Worm (Caenorhabditis elegans) whole organism, L2 larva: Measurements from ENCODE around the gene F09C6.11.

Experiments used
- F13H6.1 ChIP-seq: sonication (generic microtip); optimal IDR thresholded peaks from 2 replicates; lab custom pipeline; 2016; ENCODE audit warnings: missing genetic modification characterization, missing compliant biosample characterization
- R02D3.7 ChIP-seq: fragments of 150-350 bp; optimal IDR thresholded peaks from 2 replicates; lab custom pipeline; 2014; ENCODE audit warnings: missing biosample characterization, missing genetic modification characterization
- Y55F3AM.14 ChIP-seq: fragments of 200-800 bp; sonication (Bioruptor generic); optimal IDR thresholded peaks from 2 replicates; lab custom pipeline; 2018; ENCODE audit warnings: mild to moderate bottlenecking, missing genetic modification characterization, missing compliant biosample characterization
- ZK546.5 ChIP-seq: sonication (generic microtip); optimal IDR thresholded peaks from 2 replicates; lab custom pipeline; 2017; ENCODE audit warnings: missing biosample characterization, missing genetic modification characterization
- alr-1 ChIP-seq: fragments of 150-350 bp; optimal IDR thresholded peaks from 2 replicates; lab custom pipeline; 2014; ENCODE audit warnings: missing biosample characterization, missing genetic modification characterization
- ama-1 ChIP-seq: fragments of 150-350 bp; optimal IDR thresholded peaks from 2 replicates; lab custom pipeline; 2018; ENCODE audit warnings: inconsistent platforms
- blmp-1 ChIP-seq: sonication (generic microtip); optimal IDR thresholded peaks from 2 replicates; lab custom pipeline; 2017; ENCODE audit warnings: missing genetic modification characterization, mild to moderate bottlenecking, missing compliant biosample characterization, antibody characterized with exemption, moderate library complexity; ENCODE audit not compliant: insufficient read depth
- ceh-16 ChIP-seq: fragments of 150-350 bp; optimal IDR thresholded peaks from 2 replicates; lab custom pipeline; 2014; ENCODE audit warnings: missing biosample characterization, missing genetic modification characterization
- ceh-82 ChIP-seq: fragments of 150-350 bp; optimal IDR thresholded peaks from 2 replicates; lab custom pipeline; 2014; ENCODE audit warnings: missing biosample characterization, missing genetic modification characterization
- crh-2 ChIP-seq: sonication (generic microtip); optimal IDR thresholded peaks from 2 replicates; lab custom pipeline; 2017; ENCODE audit warnings: missing biosample characterization, missing genetic modification characterization
- dmd-4 ChIP-seq: sonication (generic microtip); optimal IDR thresholded peaks from 2 replicates; lab custom pipeline; 2017; ENCODE audit warnings: missing biosample characterization, missing genetic modification characterization
- elt-1 ChIP-seq: fragments of 150-350 bp; optimal IDR thresholded peaks from 2 replicates; lab custom pipeline; 2014; ENCODE audit warnings: missing biosample characterization, missing genetic modification characterization
- elt-3 ChIP-seq: sonication (generic microtip); optimal IDR thresholded peaks from 2 replicates; lab custom pipeline; 2017; ENCODE audit warnings: missing biosample characterization, missing genetic modification characterization
- gmeb-1 ChIP-seq: fragments of 150-350 bp; optimal IDR thresholded peaks from 2 replicates; lab custom pipeline; 2014; ENCODE audit warnings: missing biosample characterization, missing genetic modification characterization
- lin-11 ChIP-seq: fragments of 150-350 bp; sonication (generic microtip); optimal IDR thresholded peaks from 2 replicates; lab custom pipeline; 2014; ENCODE audit warnings: missing biosample characterization, missing genetic modification characterization, inconsistent platforms, mixed read lengths
- lin-13 ChIP-seq: fragments of 150-350 bp; optimal IDR thresholded peaks from 2 replicates; lab custom pipeline; 2014; ENCODE audit warnings: missing biosample characterization, missing genetic modification reagents, missing genetic modification characterization
- lin-39 ChIP-seq: fragments of 150-350 bp; optimal IDR thresholded peaks from 2 replicates; lab custom pipeline; 2014; ENCODE audit warnings: missing biosample characterization, missing genetic modification reagents, missing genetic modification characterization
- lsy-2 ChIP-seq, 2 experiments: fragments of 150-350 bp in 1 of 2; sonication (generic microtip) in 1 of 2; optimal IDR thresholded peaks; 2 replicates each; lab custom pipeline; 2014 to 2017; ENCODE audit warnings: missing biosample characterization in 2 of 2, missing genetic modification characterization in 2 of 2
- mab-5 ChIP-seq: fragments of 150-350 bp; optimal IDR thresholded peaks from 2 replicates; lab custom pipeline; 2014; ENCODE audit warnings: missing biosample characterization, missing genetic modification characterization
- mbf-1 ChIP-seq: sonication (generic microtip); optimal IDR thresholded peaks from 2 replicates; lab custom pipeline; 2017; ENCODE audit warnings: missing biosample characterization, missing genetic modification characterization
- nhr-10 ChIP-seq: sonication (generic microtip); optimal IDR thresholded peaks from 2 replicates; lab custom pipeline; 2017; ENCODE audit warnings: missing biosample characterization, missing genetic modification characterization
- nhr-11 ChIP-seq: fragments of 150-350 bp; optimal IDR thresholded peaks from 2 replicates; lab custom pipeline; 2014; ENCODE audit warnings: missing biosample characterization, missing genetic modification characterization
- nhr-129 ChIP-seq: fragments of 150-350 bp; optimal IDR thresholded peaks from 2 replicates; lab custom pipeline; 2014; ENCODE audit warnings: missing biosample characterization, missing genetic modification characterization
- nhr-21 ChIP-seq: fragments of 150-350 bp; optimal IDR thresholded peaks from 2 replicates; lab custom pipeline; 2014; ENCODE audit warnings: missing biosample characterization, missing genetic modification characterization
- nhr-237 ChIP-seq: fragments of 150-350 bp; optimal IDR thresholded peaks from 2 replicates; lab custom pipeline; 2014; ENCODE audit warnings: missing biosample characterization, missing genetic modification characterization
- sem-4 ChIP-seq: fragments of 150-350 bp; optimal IDR thresholded peaks from 2 replicates; lab custom pipeline; 2014; ENCODE audit warnings: missing biosample characterization, missing genetic modification reagents, missing genetic modification characterization
- skn-1 ChIP-seq: sonication (generic microtip); optimal IDR thresholded peaks from 2 replicates; lab custom pipeline; 2017; ENCODE audit warnings: missing biosample characterization, missing genetic modification characterization
- sma-3 ChIP-seq: sonication (generic microtip); optimal IDR thresholded peaks from 2 replicates; lab custom pipeline; 2016; ENCODE audit warnings: missing genetic modification reagents, missing genetic modification characterization, missing compliant biosample characterization
- sma-9 ChIP-seq, 2 experiments: fragments of 150-350 bp in 1 of 2; sonication (generic microtip) in 1 of 2; optimal IDR thresholded peaks; 2 replicates each; lab custom pipeline; 2014 to 2016; ENCODE audit warnings: missing genetic modification characterization in 2 of 2, mild to moderate bottlenecking in 1 of 2, missing biosample characterization in 1 of 2, missing compliant biosample characterization in 1 of 2, missing genetic modification reagents in 1 of 2, moderate library complexity in 1 of 2
- snpc-4 ChIP-seq: fragments of 150-350 bp; optimal IDR thresholded peaks from 2 replicates; lab custom pipeline; 2014; ENCODE audit warnings: missing biosample characterization, missing genetic modification characterization
- unc-55 ChIP-seq: fragments of 150-350 bp; sonication (generic microtip); optimal IDR thresholded peaks from 3 replicates; lab custom pipeline; 2014; ENCODE audit warnings: missing biosample characterization, missing genetic modification reagents, missing genetic modification characterization
- unc-62 ChIP-seq: fragments of 150-350 bp; optimal IDR thresholded peaks from 2 replicates; lab custom pipeline; 2014; ENCODE audit warnings: missing biosample characterization, missing genetic modification reagents, missing genetic modification characterization
- zag-1 ChIP-seq: fragments of 150-350 bp; optimal IDR thresholded peaks from 2 replicates; lab custom pipeline; 2014; ENCODE audit warnings: missing biosample characterization, missing genetic modification characterization
- ztf-1 ChIP-seq: fragments of 200-800 bp; sonication (Bioruptor generic); conservative IDR thresholded peaks from 2 replicates; pipeline ENCODE4 v1.3.6; 2022; ENCODE audit warnings: missing genetic modification characterization, missing compliant biosample characterization
- ztf-11 ChIP-seq: sonication (generic microtip); optimal IDR thresholded peaks from 2 replicates; lab custom pipeline; 2017; ENCODE audit warnings: missing biosample characterization, missing genetic modification characterization
- ztf-4 ChIP-seq: fragments of 150-350 bp; optimal IDR thresholded peaks from 2 replicates; lab custom pipeline; 2014; ENCODE audit warnings: missing biosample characterization, missing genetic modification characterization

F09C6.11 gene

ce11 chrV:16853956-16854683 lies 28.0 kb downstream of the F09C6.11 start, which contains the start of the genes clec-35 and clec-27:
Gene clec-35, minus strand, starts transcription at chrV:16854056.
Gene clec-27, plus strand, starts transcription at chrV:16854633.
- no peak for TF ChIP-seq ZK546.5
- no peak for TF ChIP-seq elt-3 (tag; lab: Kevin White, UChicago)
- no peak for TF ChIP-seq alr-1 (tag; lab: Kevin White, UChicago)
- no peak for TF ChIP-seq ceh-82 (tag; lab: Kevin White, UChicago)
- no peak for TF ChIP-seq lin-13 (GFP tag; lab: Kevin White, UChicago)
- no peak for TF ChIP-seq nhr-21
- no peak for TF ChIP-seq elt-1
- no peak for TF ChIP-seq nhr-10
- TF ChIP-seq sma-3 (GFP tag; lab: Kevin White, UChicago), result no peak
- no peak for TF ChIP-seq R02D3.7 (tag; lab: Kevin White, UChicago)
- no peak for TF ChIP-seq snpc-4 (tag; lab: Kevin White, UChicago)
- no peak for TF ChIP-seq nhr-237 (tag; lab: Kevin White, UChicago)
- no peak for TF ChIP-seq mab-5 (tag; lab: Kevin White, UChicago)
- TF ChIP-seq unc-55 (GFP tag; lab: Kevin White, UChicago), result no peak
- no peak for TF ChIP-seq sem-4 (tag; lab: Kevin White, UChicago)
- no peak for TF ChIP-seq gmeb-1
- TF ChIP-seq dmd-4 (tag; lab: Kevin White, UChicago), result no peak
- TF ChIP-seq unc-62 (GFP tag; lab: Kevin White, UChicago), result no peak
- no peak for TF ChIP-seq skn-1 (tag; lab: Kevin White, UChicago)

- no peak for TF ChIP-seq sem-4 (tag; lab: Kevin White, UChicago)
- no peak for TF ChIP-seq mbf-1 (tag; lab: Kevin White, UChicago)
- TF ChIP-seq mab-5 (tag; lab: Kevin White, UChicago), result no peak
- no peak for TF ChIP-seq lin-11 (tag; lab: Kevin White, UChicago)
- TF ChIP-seq ZK546.5, result no peak
- no peak for TF ChIP-seq ztf-11 (tag; lab: Kevin White, UChicago)
- no peak for TF ChIP-seq R02D3.7 (tag; lab: Kevin White, UChicago)
- TF ChIP-seq Y55F3AM.14, result no peak
- no peak for TF ChIP-seq nhr-129
- TF ChIP-seq snpc-4 (tag; lab: Kevin White, UChicago), result no peak
- TF ChIP-seq nhr-237 (tag; lab: Kevin White, UChicago), result no peak
- TF ChIP-seq unc-55 (GFP tag; lab: Kevin White, UChicago), result no peak
Observed at ce11 chrV:16852002-16852401, 30.1 kb downstream of the F09C6.11 start, which contains the start of gene clec-37. Gene clec-37, minus strand, starts transcription at chrV:16852102.

DNA sequence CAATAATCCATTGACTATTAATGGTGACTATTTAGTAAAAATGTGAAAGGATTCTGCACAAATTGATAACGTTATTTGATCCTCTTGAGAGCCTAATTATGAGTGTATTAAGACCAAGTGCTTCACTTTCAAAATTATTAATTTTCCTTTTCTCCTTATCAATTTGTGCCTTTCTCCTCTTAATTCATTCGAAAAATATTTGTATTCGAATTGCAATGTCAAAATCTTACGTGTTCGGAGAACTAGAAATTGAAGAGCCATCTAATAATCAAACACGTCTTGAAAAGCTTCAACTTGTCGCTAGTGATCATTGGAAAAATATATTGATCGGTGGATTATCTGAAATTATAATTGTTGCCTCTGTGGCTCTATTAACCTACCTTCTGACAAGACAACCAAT lies 33.6 kb downstream of the F09C6.11 start, which contains the start of the genes clec-36 and clec-26:
Gene clec-36 (minus strand): TSS at position 101 of the 400 bp plus-strand sequence.
Gene clec-26 (plus strand): TSS at position 114 of the 400 bp plus-strand sequence.
- no peak for TF ChIP-seq snpc-4 (tag; lab: Kevin White, UChicago)
- TF ChIP-seq nhr-11 (tag; lab: Kevin White, UChicago), result no peak
- TF ChIP-seq ztf-1 (GFP tag; lab: Robert Waterston, UW), result no peak
- no peak for TF ChIP-seq ceh-16
- TF ChIP-seq nhr-237 (tag; lab: Kevin White, UChicago), result no peak
- TF ChIP-seq zag-1, result no peak
- TF ChIP-seq mbf-1 (tag; lab: Kevin White, UChicago), result no peak
- TF ChIP-seq elt-1, result no peak
- no peak for TF ChIP-seq lsy-2 (tag; optimal IDR thresholded peaks at IDR 0.05; lab: Kevin White, UChicago)
- TF ChIP-seq sma-9 (GFP tag; optimal IDR thresholded peaks at IDR 0.05; lab: Kevin White, UChicago), result no peak
- no peak for TF ChIP-seq sma-9 (tag; optimal IDR thresholded peaks at IDR 0.05; lab: Kevin White, UChicago)
- no peak for TF ChIP-seq dmd-4 (tag; lab: Kevin White, UChicago)
- TF ChIP-seq blmp-1 (tag; lab: Kevin White, UChicago), result no peak
- TF ChIP-seq ama-1 (lab: Kevin White, UChicago), result no peak

- TF ChIP-seq crh-2 (tag; lab: Kevin White, UChicago) (no peak), lin-39 (tag; lab: Kevin White, UChicago) (no peak), F13H6.1 (tag; lab: Kevin White, UChicago) (no peak), sma-3 (GFP tag; lab: Kevin White, UChicago) (no peak), ama-1 (lab: Kevin White, UChicago) (no peak), ztf-4 (tag; lab: Kevin White, UChicago) (no peak), unc-62 (GFP tag; lab: Kevin White, UChicago) (no peak)
Observed at ce11 chrV:16842941-16843340, 39.2 kb downstream of the F09C6.11 start, which contains the start of gene clec-25. Gene clec-25, plus strand, starts transcription at chrV:16843241.
